Worm (Caenorhabditis elegans): ENCODE results near the gene F09E5.7.

DNA sequence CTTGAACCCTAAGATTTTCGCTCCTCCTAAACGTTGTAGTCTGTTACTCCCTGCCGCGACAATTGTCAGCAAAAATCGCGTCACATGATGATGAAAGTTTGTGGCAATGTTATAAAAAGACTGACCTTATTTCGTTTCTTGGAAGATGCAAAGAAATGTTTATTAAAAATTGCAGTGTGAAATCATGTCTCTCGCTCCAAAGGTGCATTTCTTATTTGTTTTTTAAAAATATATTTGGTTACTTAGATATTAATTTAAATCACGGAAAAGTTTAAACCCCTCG lies 26.3 kb downstream of the F09E5.7 start:
- no peak for TF ChIP-seq unc-55 (GFP tag; optimal IDR thresholded peaks at IDR 0.05)
- TF ChIP-seq pag-3 (tag; optimal IDR thresholded peaks at IDR 0.05; ENCODE audit: borderline replicate concordance) = no peak
- TF ChIP-seq pax-1 (tag; optimal IDR thresholded peaks at IDR 0.05) = no peak
- no peak for TF ChIP-seq elt-2 (tag; optimal IDR thresholded peaks at IDR 0.05)
- TF ChIP-seq ets-4 (tag; optimal IDR thresholded peaks at IDR 0.05) = no peak
- TF ChIP-seq pha-2 (tag; optimal IDR thresholded peaks at IDR 0.05) = no peak
- TF ChIP-seq ceh-48 (tag; optimal IDR thresholded peaks at IDR 0.05) = no peak
- TF ChIP-seq sox-4 (tag; optimal IDR thresholded peaks at IDR 0.05) = no peak
- no peak for TF ChIP-seq zip-5 (tag; optimal IDR thresholded peaks at IDR 0.05)
- TF ChIP-seq ceh-2 (tag; optimal IDR thresholded peaks at IDR 0.05) = no peak
- TF ChIP-seq pat-9 (tag; optimal IDR thresholded peaks at IDR 0.05) = no peak
- no peak for TF ChIP-seq tbx-2 (tag; optimal IDR thresholded peaks at IDR 0.05)
